Worm (Caenorhabditis elegans) whole organism, L1 larva: ENCODE measurements around the gene metl-13.

Experiments used
- C04F5.9 ChIP-seq: sonication (generic microtip); optimal IDR thresholded peaks from 2 replicates; lab custom pipeline; 2016; ENCODE audit warnings: missing genetic modification characterization, missing compliant biosample characterization
- C34B4.2 ChIP-seq: sonication (generic microtip); optimal IDR thresholded peaks from 2 replicates; lab custom pipeline; 2017; ENCODE audit warnings: mild to moderate bottlenecking, missing genetic modification characterization, missing compliant biosample characterization
- F16B12.6 ChIP-seq: fragments of 150-350 bp; optimal IDR thresholded peaks from 2 replicates; lab custom pipeline; 2014; ENCODE audit warnings: missing biosample characterization, missing genetic modification characterization
- aha-1 ChIP-seq: fragments of 150-350 bp; optimal IDR thresholded peaks from 2 replicates; lab custom pipeline; 2014; ENCODE audit warnings: missing biosample characterization, missing genetic modification characterization
- alr-1 ChIP-seq: fragments of 200-800 bp; sonication (Bioruptor generic); optimal IDR thresholded peaks from 2 replicates; lab custom pipeline; 2018; ENCODE audit warnings: borderline replicate concordance, mild to moderate bottlenecking, missing genetic modification characterization, missing compliant biosample characterization
- blmp-1 ChIP-seq: fragments of 150-350 bp; optimal IDR thresholded peaks from 2 replicates; lab custom pipeline; 2014; ENCODE audit warnings: missing biosample characterization, missing genetic modification characterization
- ceh-63 ChIP-seq: fragments of 200-800 bp; sonication (Bioruptor generic); optimal IDR thresholded peaks from 2 replicates; lab custom pipeline; 2018; ENCODE audit warnings: mild to moderate bottlenecking, missing genetic modification characterization, missing compliant biosample characterization
- ceh-90 ChIP-seq: sonication (generic microtip); optimal IDR thresholded peaks from 2 replicates; lab custom pipeline; 2016; ENCODE audit warnings: missing genetic modification characterization, missing compliant biosample characterization
- dpl-1 ChIP-seq, 3 experiments: fragments of 150-350 bp in 2 of 3; sonication (generic microtip) in 1 of 3; optimal IDR thresholded peaks; 2 replicates each; lab custom pipeline; 2014 to 2017; ENCODE audit warnings: missing biosample characterization in 3 of 3, missing genetic modification characterization in 3 of 3, missing genetic modification reagents in 3 of 3
- dsc-1 ChIP-seq: sonication (generic microtip); optimal IDR thresholded peaks from 2 replicates; lab custom pipeline; 2016; ENCODE audit warnings: mild to moderate bottlenecking, missing genetic modification characterization, missing compliant biosample characterization
- efl-1 ChIP-seq, 4 experiments: fragments of 150-350 bp; optimal IDR thresholded peaks in 3 of 4; peaks in 1 of 4; 1 replicate in 1 of 4; 2 replicates in 3 of 4; lab custom pipeline; 2014; ENCODE audit warnings: missing biosample characterization in 2 of 4, missing genetic modification characterization in 2 of 4, missing genetic modification reagents in 2 of 4
- efl-3 ChIP-seq: fragments of 200-800 bp; sonication (Bioruptor generic); optimal IDR thresholded peaks from 2 replicates; lab custom pipeline; 2018; ENCODE audit warnings: mild to moderate bottlenecking, missing genetic modification characterization, missing compliant biosample characterization
- egl-13 ChIP-seq: sonication (generic microtip); optimal IDR thresholded peaks from 2 replicates; lab custom pipeline; 2016; ENCODE audit warnings: missing genotype, missing genetic modification reagents, missing genetic modification characterization, missing compliant biosample characterization
- egl-27 ChIP-seq, 2 experiments: fragments of 150-350 bp in 1 of 2; sonication (generic microtip); optimal IDR thresholded peaks; 3 replicates each; lab custom pipeline; 2017 to 2018; ENCODE audit warnings: missing biosample characterization in 2 of 2, missing genetic modification characterization in 2 of 2, missing genetic modification reagents in 2 of 2
- elt-2 ChIP-seq: sonication (generic microtip); optimal IDR thresholded peaks from 2 replicates; lab custom pipeline; 2016; ENCODE audit warnings: missing genetic modification characterization, mild to moderate bottlenecking, inconsistent platforms, missing compliant biosample characterization, missing genetic modification reagents
- elt-3 ChIP-seq, 6 experiments: fragments of 150-350 bp in 1 of 6; sonication (generic microtip); optimal IDR thresholded peaks; 2 replicates each; lab custom pipeline; 2017 to 2018; ENCODE audit warnings: missing biosample characterization in 6 of 6, missing genetic modification characterization in 6 of 6, inconsistent platforms in 1 of 6
- ets-5 ChIP-seq: fragments of 200-800 bp; sonication (Bioruptor generic); IDR thresholded peaks from 2 replicates; pipeline ENCODE4 v1.3.6; 2022; ENCODE audit warnings: missing genetic modification characterization, missing compliant biosample characterization
- fkh-10 ChIP-seq: sonication (generic microtip); optimal IDR thresholded peaks from 2 replicates; lab custom pipeline; 2017; ENCODE audit warnings: missing biosample characterization, missing genetic modification reagents, missing genetic modification characterization
- fkh-8 ChIP-seq: sonication (generic microtip); optimal IDR thresholded peaks from 2 replicates; lab custom pipeline; 2016; ENCODE audit warnings: mild to moderate bottlenecking, missing genetic modification characterization, missing compliant biosample characterization
- fos-1 ChIP-seq: fragments of 150-350 bp; optimal IDR thresholded peaks from 2 replicates; lab custom pipeline; 2014; ENCODE audit warnings: missing biosample characterization, missing genetic modification characterization
- hpl-2 ChIP-seq: fragments of 150-350 bp; optimal IDR thresholded peaks from 2 replicates; lab custom pipeline; 2014; ENCODE audit warnings: missing biosample characterization, missing genetic modification reagents, missing genetic modification characterization
- irx-1 ChIP-seq: sonication (generic microtip); optimal IDR thresholded peaks from 2 replicates; lab custom pipeline; 2016; ENCODE audit warnings: missing genetic modification characterization, missing compliant biosample characterization
- isw-1 ChIP-seq: fragments of 200-800 bp; sonication (Bioruptor generic); IDR thresholded peaks from 2 replicates; pipeline ENCODE4 v1.3.6; 2022; ENCODE audit warnings: missing genetic modification characterization, missing compliant biosample characterization
- jun-1 ChIP-seq: fragments of 150-350 bp; optimal IDR thresholded peaks from 2 replicates; lab custom pipeline; 2014; ENCODE audit warnings: missing biosample characterization, missing genetic modification reagents, missing genetic modification characterization
- lin-13 ChIP-seq: fragments of 150-350 bp; optimal IDR thresholded peaks from 2 replicates; lab custom pipeline; 2014; ENCODE audit warnings: missing biosample characterization, missing genetic modification reagents, missing genetic modification characterization
- lin-15B ChIP-seq: fragments of 150-350 bp; sonication (generic microtip); optimal IDR thresholded peaks from 3 replicates; lab custom pipeline; 2014; ENCODE audit warnings: missing biosample characterization, missing genetic modification characterization
- lir-3 ChIP-seq: sonication (generic microtip); optimal IDR thresholded peaks from 2 replicates; lab custom pipeline; 2016; ENCODE audit warnings: mild to moderate bottlenecking, missing genetic modification characterization, moderate library complexity, missing compliant biosample characterization; ENCODE audit not compliant: poor library complexity
- lsy-2 ChIP-seq, 2 experiments: fragments of 150-350 bp; optimal IDR thresholded peaks; 2 replicates each; lab custom pipeline; 2014; ENCODE audit warnings: missing biosample characterization in 2 of 2, missing genetic modification characterization in 2 of 2
- mdl-1 ChIP-seq, 2 experiments: fragments of 150-350 bp; optimal IDR thresholded peaks; 2 replicates each; lab custom pipeline; 2014 to 2017; ENCODE audit warnings: missing biosample characterization in 2 of 2, missing genetic modification characterization in 2 of 2, inconsistent platforms in 1 of 2
- nhr-12 ChIP-seq: sonication (generic microtip); optimal IDR thresholded peaks from 2 replicates; lab custom pipeline; 2017; ENCODE audit warnings: missing biosample characterization, missing genetic modification characterization
- nhr-19 ChIP-seq: fragments of 200-800 bp; sonication (Bioruptor generic); conservative IDR thresholded peaks from 2 replicates; pipeline ENCODE4 v1.3.6; 2022; ENCODE audit warnings: missing genetic modification characterization, missing compliant biosample characterization
- nhr-237 ChIP-seq: fragments of 150-350 bp; optimal IDR thresholded peaks from 2 replicates; lab custom pipeline; 2014; ENCODE audit warnings: missing biosample characterization, missing genetic modification characterization
- nhr-28 ChIP-seq: fragments of 150-350 bp; optimal IDR thresholded peaks from 2 replicates; lab custom pipeline; 2014; ENCODE audit warnings: missing biosample characterization, missing genetic modification characterization
- nhr-47 ChIP-seq: sonication (generic microtip); optimal IDR thresholded peaks from 2 replicates; lab custom pipeline; 2016; ENCODE audit warnings: mild to moderate bottlenecking, missing genetic modification characterization, moderate library complexity, missing compliant biosample characterization
- nhr-71 ChIP-seq: sonication (generic microtip); optimal IDR thresholded peaks from 2 replicates; lab custom pipeline; 2016; ENCODE audit warnings: mild to moderate bottlenecking, missing genetic modification characterization, moderate library complexity, missing compliant biosample characterization
- nhr-84 ChIP-seq: sonication (generic microtip); optimal IDR thresholded peaks from 2 replicates; lab custom pipeline; 2017; ENCODE audit warnings: missing biosample characterization, missing genetic modification characterization
- nhr-85 ChIP-seq: sonication (generic microtip); peaks from one replicate; lab custom pipeline; 2016; ENCODE audit warnings: missing genetic modification characterization, inconsistent platforms, missing compliant biosample characterization
- rnt-1 ChIP-seq: sonication (generic microtip); optimal IDR thresholded peaks from 2 replicates; lab custom pipeline; 2016; ENCODE audit warnings: mild to moderate bottlenecking, missing genetic modification characterization, moderate library complexity, missing compliant biosample characterization
- skn-1 ChIP-seq: fragments of 150-350 bp; optimal IDR thresholded peaks from 2 replicates; lab custom pipeline; 2014; ENCODE audit warnings: missing biosample characterization, missing genetic modification characterization
- snpc-4 ChIP-seq: fragments of 150-350 bp; optimal IDR thresholded peaks from 2 replicates; lab custom pipeline; 2014; ENCODE audit warnings: missing biosample characterization, missing genetic modification characterization
- sox-4 ChIP-seq: sonication (generic microtip); optimal IDR thresholded peaks from 2 replicates; lab custom pipeline; 2016; ENCODE audit warnings: missing genetic modification characterization, missing compliant biosample characterization
- tbx-2 ChIP-seq: sonication (generic microtip); optimal IDR thresholded peaks from 2 replicates; lab custom pipeline; 2016; ENCODE audit warnings: missing genetic modification characterization, missing compliant biosample characterization
- tlp-1 ChIP-seq: fragments of 150-350 bp; optimal IDR thresholded peaks from 2 replicates; lab custom pipeline; 2014; ENCODE audit warnings: missing biosample characterization, missing genetic modification characterization
- unc-130 ChIP-seq: fragments of 150-350 bp; optimal IDR thresholded peaks from 2 replicates; lab custom pipeline; 2017; ENCODE audit warnings: missing biosample characterization, missing genetic modification characterization, inconsistent platforms
- unc-30 ChIP-seq: sonication (generic microtip); optimal IDR thresholded peaks from 2 replicates; lab custom pipeline; 2017; ENCODE audit warnings: missing biosample characterization, missing genetic modification characterization
- unc-62 ChIP-seq: fragments of 150-350 bp; optimal IDR thresholded peaks from 2 replicates; lab custom pipeline; 2014; ENCODE audit warnings: missing biosample characterization, missing genetic modification reagents, missing genetic modification characterization
- unc-98 ChIP-seq: fragments of 200-800 bp; sonication (Bioruptor generic); IDR thresholded peaks from 2 replicates; pipeline ENCODE4 v1.3.6; 2022; ENCODE audit warnings: missing genetic modification characterization, missing compliant biosample characterization
- vab-15 ChIP-seq: sonication (generic microtip); optimal IDR thresholded peaks from 2 replicates; lab custom pipeline; 2017; ENCODE audit warnings: missing genotype, mild to moderate bottlenecking, missing genetic modification characterization, missing compliant biosample characterization
- xbp-1 ChIP-seq: sonication (generic microtip); optimal IDR thresholded peaks from 2 replicates; lab custom pipeline; 2016; ENCODE audit warnings: missing genetic modification characterization, missing compliant biosample characterization
- zag-1 ChIP-seq: fragments of 150-350 bp; optimal IDR thresholded peaks from 2 replicates; lab custom pipeline; 2014; ENCODE audit warnings: missing biosample characterization, missing genetic modification characterization
- zip-4 ChIP-seq: fragments of 200-800 bp; sonication (Bioruptor generic); optimal IDR thresholded peaks from 2 replicates; lab custom pipeline; 2018; ENCODE audit warnings: mild to moderate bottlenecking, missing genetic modification characterization, moderate library complexity, missing compliant biosample characterization
- ztf-4 ChIP-seq: fragments of 150-350 bp; optimal IDR thresholded peaks from 2 replicates; lab custom pipeline; 2014; ENCODE audit warnings: missing biosample characterization, missing genetic modification characterization

metl-13 gene

ce11 chrIV:6631704-6632272, 3.1 kb upstream of the metl-13 start, which contains the start of the genes cest-5.1 and C01B10.9 (continued):
- TF ChIP-seq F16B12.6 (tag; lab: Kevin White, UChicago) (no peak), efl-3 (GFP tag; lab: Kevin White, UChicago) (no peak), rnt-1 (tag; lab: Kevin White, UChicago) (peak; percentile 98), unc-30 (tag; lab: Kevin White, UChicago) (no peak), lir-3 (tag; lab: Kevin White, UChicago) (peak; percentile 96), fos-1 (tag; lab: Kevin White, UChicago) (peak; percentile 29), nhr-47 (tag; lab: Kevin White, UChicago) (peak; percentile 93), ets-5 (GFP tag; lab: Robert Waterston, UW) (no peak), dsc-1 (peak; percentile 88), unc-62 (no peak), zip-4 (peak; percentile 48), skn-1 (peak; percentile 77), fkh-8 (tag; lab: Kevin White, UChicago) (peak; percentile 81), elt-2 (tag; lab: Kevin White, UChicago) (peak; percentile 67), efl-1 (optimal IDR thresholded peaks at IDR 0.05; lab: Kevin White, UChicago) (peak; percentile 64 to 95), efl-1 (GFP tag; optimal IDR thresholded peaks at IDR 0.05 in 1 of 2; lab: Kevin White, UChicago) (peak; percentile 95 to 99), ceh-90 (tag; lab: Kevin White, UChicago) (peak; percentile 93), blmp-1 (tag; lab: Kevin White, UChicago) (peak; percentile 51), aha-1 (no peak), jun-1 (peak; percentile 52), ceh-63 (GFP tag; lab: Kevin White, UChicago) (no peak), xbp-1 (tag; lab: Kevin White, UChicago) (peak; percentile 82), egl-13 (tag; lab: Kevin White, UChicago) (peak; percentile 83), sox-4 (peak; percentile 86), nhr-71 (tag; lab: Kevin White, UChicago) (peak; percentile 92), fkh-10 (GFP tag; lab: Kevin White, UChicago) (no peak), unc-130 (tag; lab: Kevin White, UChicago) (peak; percentile 58), nhr-84 (no peak), tlp-1 (no peak), zag-1 (tag; lab: Kevin White, UChicago) (no peak), egl-27 (tag; optimal IDR thresholded peaks at IDR 0.05; lab: Kevin White, UChicago) (no peak), irx-1 (tag; lab: Kevin White, UChicago) (peak; percentile 94), dpl-1 (GFP tag; optimal IDR thresholded peaks at IDR 0.05; lab: Kevin White, UChicago) (peak; percentile 90 to 95 (median 94)), nhr-19 (GFP tag; lab: Robert Waterston, UW) (peak; percentile 85), ztf-4 (tag; lab: Kevin White, UChicago) (no peak), C34B4.2 (tag; lab: Kevin White, UChicago) (no peak), vab-15 (peak; percentile 60), nhr-28 (no peak), elt-3 (tag; optimal IDR thresholded peaks at IDR 0.05; lab: Kevin White, UChicago) (peak in 1 of 6 experiments; percentile 46), nhr-85 (tag; lab: Kevin White, UChicago) (peak; percentile 92), lin-15B (peak; percentile 62), nhr-237 (tag; lab: Kevin White, UChicago) (no peak), unc-98 (GFP tag; lab: Robert Waterston, UW) (peak; percentile 83), C04F5.9 (peak; percentile 86), lsy-2 (tag; optimal IDR thresholded peaks at IDR 0.05; lab: Kevin White, UChicago) (peak; percentile 78 to 82), snpc-4 (tag; lab: Kevin White, UChicago) (peak; percentile 53), alr-1 (tag; lab: Kevin White, UChicago) (no peak), isw-1 (GFP tag; lab: Robert Waterston, UW) (peak; percentile 81), hpl-2 (GFP tag; lab: Kevin White, UChicago) (no peak), tbx-2 (tag; lab: Kevin White, UChicago) (peak; percentile 90), nhr-12 (no peak), lin-13 (GFP tag; lab: Kevin White, UChicago) (peak; percentile 42), mdl-1 (tag; optimal IDR thresholded peaks at IDR 0.05; lab: Kevin White, UChicago) (peak in 1 of 2 experiments; percentile 28)
